Fruit fly (Drosophila melanogaster): Measurements from ENCODE around the gene GMF.

Gene GMF

DNA sequence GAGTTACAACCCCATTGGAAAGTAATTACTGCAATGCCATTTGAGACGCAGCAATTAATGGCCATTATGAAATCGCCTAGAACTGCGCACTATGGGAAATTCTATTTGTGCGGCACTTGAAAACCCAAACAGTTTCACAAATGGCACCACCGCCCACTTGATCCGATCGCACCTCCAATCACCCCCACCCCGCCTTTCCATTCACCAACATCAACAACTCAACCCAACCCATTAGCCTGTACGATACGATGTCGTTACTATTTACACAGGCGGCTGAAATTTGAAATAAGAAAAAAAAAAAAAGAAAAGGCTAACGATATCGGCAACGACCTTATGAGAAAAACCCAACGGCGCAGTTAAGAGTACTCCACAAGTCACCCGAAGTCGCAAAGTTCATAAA lies 14.4 kb upstream of the GMF start:
- TF ChIP-seq Snoo (tag; optimal IDR thresholded peaks at IDR 0.05) (no peak), D1 (tag; optimal IDR thresholded peaks at IDR 0.05) (no peak), CG8301 (tag; optimal IDR thresholded peaks at IDR 0.05) (no peak), rn (GFP tag; IDR thresholded peaks at IDR 0.05) (no peak), CG34367 (tag; optimal IDR thresholded peaks at IDR 0.05) (no peak), CG17806 (tag; optimal IDR thresholded peaks at IDR 0.05) (no peak), gl (tag; optimal IDR thresholded peaks at IDR 0.05) (no peak), CG9948 (tag; optimal IDR thresholded peaks at IDR 0.05) (no peak), Pif1B (GFP tag; optimal IDR thresholded peaks at IDR 0.05) (no peak), CG10348 (GFP tag; IDR thresholded peaks at IDR 0.05) (no peak), CG4496 (GFP tag; IDR thresholded peaks at IDR 0.05) (no peak)

DNA sequence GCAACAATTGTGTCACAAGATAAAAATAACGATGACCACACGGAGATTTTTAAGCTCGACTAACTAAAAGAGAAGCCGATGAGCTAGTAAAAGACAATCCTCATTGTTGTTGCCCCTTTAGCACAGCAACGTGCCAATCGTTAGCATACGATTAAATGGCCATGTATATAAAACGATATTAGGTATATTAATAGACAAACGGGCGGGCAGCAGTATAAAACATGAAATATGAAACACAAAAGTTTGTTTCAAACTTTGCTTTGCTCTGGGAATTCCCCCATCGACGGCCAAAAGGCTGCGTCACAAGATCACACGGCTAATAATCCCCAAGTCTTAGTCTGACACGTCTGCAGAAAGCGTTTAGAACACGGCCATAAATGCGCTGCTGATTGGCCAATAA lies 13.7 kb upstream of the GMF start:
- TF ChIP-seq CG14655 (GFP tag; optimal IDR thresholded peaks at IDR 0.05) (no peak), D1 (tag; optimal IDR thresholded peaks at IDR 0.05) (no peak), CG15710 (tag; optimal IDR thresholded peaks at IDR 0.05) (no peak), CG13204 (GFP tag; optimal IDR thresholded peaks at IDR 0.05) (no peak), EcR (GFP tag; optimal IDR thresholded peaks at IDR 0.05) (no peak), Pif1B (GFP tag; optimal IDR thresholded peaks at IDR 0.05) (no peak), CG10348 (GFP tag; IDR thresholded peaks at IDR 0.05) (no peak), gl (tag; optimal IDR thresholded peaks at IDR 0.05) (no peak), CG34367 (tag; optimal IDR thresholded peaks at IDR 0.05) (no peak), CG9948 (tag; optimal IDR thresholded peaks at IDR 0.05) (no peak), CG8301 (tag; optimal IDR thresholded peaks at IDR 0.05) (no peak), rn (GFP tag; IDR thresholded peaks at IDR 0.05) (no peak), CG17806 (tag; optimal IDR thresholded peaks at IDR 0.05) (no peak), Pif1A (GFP tag; optimal IDR thresholded peaks at IDR 0.05) (no peak), CG12605 (GFP tag; IDR thresholded peaks at IDR 0.05) (no peak), CG8159 (tag; optimal IDR thresholded peaks at IDR 0.05) (no peak), CG4496 (GFP tag; IDR thresholded peaks at IDR 0.05) (no peak)

DNA sequence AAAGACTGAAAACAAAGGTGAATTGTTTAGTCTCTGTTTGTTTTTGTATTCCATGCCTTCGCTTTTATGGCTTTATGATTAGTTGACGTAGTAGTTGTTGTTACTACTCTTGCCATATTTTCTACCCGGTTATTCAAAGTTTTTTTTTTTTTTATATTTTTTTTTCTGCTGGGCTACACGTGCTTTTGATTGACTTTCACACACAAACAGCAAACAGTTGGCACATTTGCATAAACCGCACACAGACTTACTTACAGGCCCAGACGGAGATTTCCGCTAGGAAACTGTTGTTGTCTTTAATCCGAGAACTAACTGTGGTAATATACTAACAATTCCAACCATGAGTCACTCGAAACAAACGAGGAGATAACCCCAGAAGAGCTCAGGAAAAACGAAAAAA lies 13.1 kb upstream of the GMF start:
- TF ChIP-seq rn (GFP tag; IDR thresholded peaks at IDR 0.05) (no peak), D1 (tag; optimal IDR thresholded peaks at IDR 0.05) (no peak), CG13204 (GFP tag; optimal IDR thresholded peaks at IDR 0.05) (no peak), EcR (GFP tag; optimal IDR thresholded peaks at IDR 0.05) (no peak), CG34367 (tag; optimal IDR thresholded peaks at IDR 0.05) (no peak), CG8301 (tag; optimal IDR thresholded peaks at IDR 0.05) (no peak), CG17806 (tag; optimal IDR thresholded peaks at IDR 0.05) (no peak), CG12605 (GFP tag; IDR thresholded peaks at IDR 0.05) (no peak), CG10348 (GFP tag; IDR thresholded peaks at IDR 0.05) (no peak), Snoo (tag; optimal IDR thresholded peaks at IDR 0.05) (no peak), Ets98B (GFP tag; IDR thresholded peaks at IDR 0.05) (no peak), CG32121 (GFP tag; IDR thresholded peaks at IDR 0.05) (no peak), CG14655 (GFP tag; optimal IDR thresholded peaks at IDR 0.05) (no peak), CG15710 (tag; optimal IDR thresholded peaks at IDR 0.05) (no peak), Pif1B (GFP tag; optimal IDR thresholded peaks at IDR 0.05) (no peak), fd96Ca (GFP tag; IDR thresholded peaks at IDR 0.05) (no peak)

DNA sequence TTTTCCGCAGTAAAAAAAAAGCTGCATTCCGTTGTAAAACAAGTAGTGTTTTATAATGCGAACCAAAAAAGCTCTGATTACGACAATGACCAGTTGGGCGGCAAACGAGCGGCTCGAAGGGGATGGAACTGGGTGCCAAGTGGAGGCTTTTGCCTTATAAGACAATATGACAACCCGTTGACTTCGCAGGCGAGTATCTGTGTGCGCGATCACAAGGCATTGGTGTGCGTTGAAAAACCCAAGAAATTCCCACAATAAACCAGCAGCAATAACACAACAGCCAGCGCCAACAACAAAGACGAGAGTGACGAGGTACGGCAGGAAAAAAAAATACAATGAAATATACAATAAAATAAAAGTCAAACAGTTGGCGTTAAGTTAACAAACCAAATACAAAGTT lies 12.3 kb upstream of the GMF start:
- TF ChIP-seq CG17806 (tag; optimal IDR thresholded peaks at IDR 0.05) = no peak
- TF ChIP-seq CG15710 (tag; optimal IDR thresholded peaks at IDR 0.05) = peak; percentile 16
- TF ChIP-seq Snoo (tag; optimal IDR thresholded peaks at IDR 0.05) = peak; percentile 23
- TF ChIP-seq CG4496 (GFP tag; IDR thresholded peaks at IDR 0.05) = no peak
- TF ChIP-seq rn (GFP tag; IDR thresholded peaks at IDR 0.05) = 0 out of 2 replicates have a peak, but pooled peaks have one; percentile 15
- TF ChIP-seq CG32121 (GFP tag; IDR thresholded peaks at IDR 0.05) = peak; percentile 40; the same call in 1 of the 2 replicates
- peak; percentile 86 for TF ChIP-seq EcR (GFP tag; optimal IDR thresholded peaks at IDR 0.05)
- no peak; the same call in 2 of the 3 replicates for TF ChIP-seq fd96Ca (GFP tag; IDR thresholded peaks at IDR 0.05)
- TF ChIP-seq CG12605 (GFP tag; IDR thresholded peaks at IDR 0.05) = peak; percentile 60
- TF ChIP-seq gl (tag; optimal IDR thresholded peaks at IDR 0.05) = peak; percentile 66
- no peak for TF ChIP-seq CG9948 (tag; optimal IDR thresholded peaks at IDR 0.05)
- peak; percentile 44; the same call in 1 of the 2 replicates for TF ChIP-seq Ets98B (GFP tag; IDR thresholded peaks at IDR 0.05)
- TF ChIP-seq CG34367 (tag; optimal IDR thresholded peaks at IDR 0.05) = peak; percentile 3
- TF ChIP-seq CG13204 (GFP tag; optimal IDR thresholded peaks at IDR 0.05) = no peak
- no peak for TF ChIP-seq CG8301 (tag; optimal IDR thresholded peaks at IDR 0.05)

DNA sequence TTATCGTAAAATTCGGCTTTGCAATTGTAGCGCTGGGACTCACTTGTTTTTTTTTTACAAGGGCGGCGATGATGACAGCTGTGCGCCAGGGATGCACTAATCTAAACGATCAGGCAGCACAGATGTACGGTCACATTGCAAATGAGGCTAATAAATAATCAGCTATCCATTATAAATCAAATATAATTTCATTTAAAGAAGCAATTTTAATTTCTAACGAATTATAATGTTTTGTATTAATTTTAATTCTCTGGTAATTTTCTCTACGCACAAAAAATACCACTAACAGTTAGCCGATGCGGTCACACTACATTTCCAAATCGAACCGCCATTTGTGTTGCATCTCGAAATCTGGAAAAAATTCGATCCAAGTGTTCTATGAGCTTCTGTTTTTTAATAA lies 7.9 kb upstream of the GMF start, which contains the start of the genes cni and fzy:
TSS of gene cni (minus strand) at position 79 of the 400 bp plus-strand sequence.
TSS of gene fzy (plus strand) at position 309 of the 400 bp plus-strand sequence.
- TF ChIP-seq CG12605 (GFP tag; IDR thresholded peaks at IDR 0.05) = no peak
- TF ChIP-seq fd96Ca (GFP tag; IDR thresholded peaks at IDR 0.05) = no peak
- no peak for TF ChIP-seq Pif1A (GFP tag; optimal IDR thresholded peaks at IDR 0.05)
- TF ChIP-seq Pif1B (GFP tag; optimal IDR thresholded peaks at IDR 0.05) = no peak
- no peak for TF ChIP-seq gl (tag; optimal IDR thresholded peaks at IDR 0.05)
- TF ChIP-seq CG13204 (GFP tag; optimal IDR thresholded peaks at IDR 0.05) = no peak
- no peak for TF ChIP-seq CG14655 (GFP tag; optimal IDR thresholded peaks at IDR 0.05)
- no peak for TF ChIP-seq CG9948 (tag; optimal IDR thresholded peaks at IDR 0.05)
- TF ChIP-seq Ets98B (GFP tag; IDR thresholded peaks at IDR 0.05) = no peak; the same call in 1 of the 2 replicates
- no peak for TF ChIP-seq CG15710 (tag; optimal IDR thresholded peaks at IDR 0.05)
- TF ChIP-seq CG34367 (tag; optimal IDR thresholded peaks at IDR 0.05) = no peak
- no peak for TF ChIP-seq CG17806 (tag; optimal IDR thresholded peaks at IDR 0.05)
- TF ChIP-seq CG8301 (tag; optimal IDR thresholded peaks at IDR 0.05) = no peak
- TF ChIP-seq CG10348 (GFP tag; IDR thresholded peaks at IDR 0.05) = no peak
- no peak for TF ChIP-seq CG4496 (GFP tag; IDR thresholded peaks at IDR 0.05)
- no peak for TF ChIP-seq rn (GFP tag; IDR thresholded peaks at IDR 0.05)
- no peak for TF ChIP-seq Snoo (tag; optimal IDR thresholded peaks at IDR 0.05)
- no peak for TF ChIP-seq D1 (tag; optimal IDR thresholded peaks at IDR 0.05)

All from whole organism, pupa.